Worm (Caenorhabditis elegans): Measurements from ENCODE around the gene tag-273.

DNA sequence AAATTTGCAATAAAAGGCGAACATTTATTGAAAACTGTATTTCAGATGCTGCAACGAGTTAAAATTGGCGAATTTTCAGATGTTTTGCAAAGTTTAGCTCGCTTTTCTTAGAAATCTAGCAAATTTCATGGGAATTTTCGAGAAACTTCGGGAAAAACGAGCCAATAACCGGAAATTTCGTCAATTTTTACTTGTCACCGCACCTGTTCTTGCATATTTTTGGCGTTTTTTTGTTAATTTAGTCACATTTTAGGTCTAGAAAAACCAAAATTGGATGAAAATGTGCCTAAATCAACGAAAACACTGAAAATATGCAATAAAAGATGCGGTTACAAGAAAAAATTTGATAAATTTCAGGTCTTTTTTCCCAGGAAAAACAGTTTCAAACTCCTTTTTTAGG lies 38.1 kb downstream of the tag-273 start:
- TF ChIP-seq dao-5 (tag; optimal IDR thresholded peaks at IDR 0.05) (no peak), W03F9.2 (tag; optimal IDR thresholded peaks at IDR 0.05) (no peak), him-1 (tag; optimal IDR thresholded peaks at IDR 0.05) (no peak)

Measured in whole organism, L4/young adult.